Fruit fly (Drosophila melanogaster): ENCODE data around the gene CG12984.

The CG12984 gene

dm6 chr3L:20950520-20951135 lies 40.8 kb upstream of the CG12984 start:
- TF ChIP-seq CG11504 (tag; optimal IDR thresholded peaks at IDR 0.05) = peak; percentile 55
- TF ChIP-seq CG30020 (tag; optimal IDR thresholded peaks at IDR 0.05) = no peak
- TF ChIP-seq Taf1 (GFP tag; IDR thresholded peaks at IDR 0.05) = no peak
- TF ChIP-seq dmrt99B (tag; optimal IDR thresholded peaks at IDR 0.05) = peak; percentile 27
- TF ChIP-seq Dek (tag; optimal IDR thresholded peaks at IDR 0.05) = no peak
- TF ChIP-seq Six4 (GFP tag; optimal IDR thresholded peaks at IDR 0.05) = peak; percentile 2
- peak; percentile 37 for TF ChIP-seq fd96Cb (tag; optimal IDR thresholded peaks at IDR 0.05)
- no peak for TF ChIP-seq CG11723 (GFP tag; optimal IDR thresholded peaks at IDR 0.05)
- TF ChIP-seq gem (tag; optimal IDR thresholded peaks at IDR 0.05) = peak; percentile 64
- peak; percentile 21 for TF ChIP-seq ewg (GFP tag; optimal IDR thresholded peaks at IDR 0.05)
- TF ChIP-seq CrebB (tag; optimal IDR thresholded peaks at IDR 0.05) = no peak
- TF ChIP-seq pnt (GFP tag; optimal IDR thresholded peaks at IDR 0.05) = no peak
- TF ChIP-seq CG4424 (GFP tag; optimal IDR thresholded peaks at IDR 0.05) = peak; percentile 9
- TF ChIP-seq CG2120 (GFP tag; optimal IDR thresholded peaks at IDR 0.05) = no peak
- TF ChIP-seq dan (GFP tag; IDR thresholded peaks at IDR 0.05) = no peak
- TF ChIP-seq CG17802 (tag; optimal IDR thresholded peaks at IDR 0.05) = no peak
- TF ChIP-seq Gsc (GFP tag; IDR thresholded peaks at IDR 0.05) = no peak
- TF ChIP-seq Blimp-1 (GFP tag; optimal IDR thresholded peaks at IDR 0.05) = peak; percentile 36
- TF ChIP-seq lab (GFP tag; optimal IDR thresholded peaks at IDR 0.05) = no peak
- peak; percentile 30 for TF ChIP-seq CG7839 (tag; optimal IDR thresholded peaks at IDR 0.05)
- TF ChIP-seq CG7786 (GFP tag; optimal IDR thresholded peaks at IDR 0.05) = no peak
- no peak for TF ChIP-seq fru (optimal IDR thresholded peaks at IDR 0.05)
- TF ChIP-seq Adf1 (GFP tag; IDR thresholded peaks at IDR 0.05) = peak; percentile 53
- TF ChIP-seq onecut (GFP tag; IDR thresholded peaks at IDR 0.05) = no peak
- TF ChIP-seq CG30431 (GFP tag; optimal IDR thresholded peaks at IDR 0.05) = peak; percentile 12
- peak; percentile 10; the same call in 1 of the 3 replicates for TF ChIP-seq CG17361 (GFP tag; IDR thresholded peaks at IDR 0.05)
- TF ChIP-seq CG6654 (GFP tag; optimal IDR thresholded peaks at IDR 0.05) = peak; percentile 13
- no peak for TF ChIP-seq salm (tag; optimal IDR thresholded peaks at IDR 0.05)
- TF ChIP-seq nom (GFP tag; optimal IDR thresholded peaks at IDR 0.05) = peak; percentile 65
- peak in 1 of 3 experiments; percentile 42 for TF ChIP-seq lola (GFP tag; optimal IDR thresholded peaks at IDR 0.05)
- TF ChIP-seq fu2 (GFP tag; optimal IDR thresholded peaks at IDR 0.05) = no peak
- TF ChIP-seq Lhr (GFP tag; optimal IDR thresholded peaks at IDR 0.05) = no peak
- no peak for TF ChIP-seq CG1603 (tag; optimal IDR thresholded peaks at IDR 0.05)
- TF ChIP-seq CG1529 (GFP tag; optimal IDR thresholded peaks at IDR 0.05) = peak; percentile 16
- no peak for TF ChIP-seq pita (GFP tag; optimal IDR thresholded peaks at IDR 0.05)
- TF ChIP-seq CG4360 (GFP tag; IDR thresholded peaks at IDR 0.05) = no peak
- no peak for TF ChIP-seq CG9876 (GFP tag; optimal IDR thresholded peaks at IDR 0.05)
- no peak for TF ChIP-seq Dp (GFP tag; optimal IDR thresholded peaks at IDR 0.05)
- TF ChIP-seq sqz (GFP tag; optimal IDR thresholded peaks at IDR 0.05) = no peak
- no peak for TF ChIP-seq sc (optimal IDR thresholded peaks at IDR 0.05)
- peak; percentile 61 for TF ChIP-seq sc (GFP tag; optimal IDR thresholded peaks at IDR 0.05)
- no peak for TF ChIP-seq E2f2 (GFP tag; IDR thresholded peaks at IDR 0.05)
- TF ChIP-seq bcd (GFP tag; optimal IDR thresholded peaks at IDR 0.05) = peak; percentile 14
- TF ChIP-seq CG9727 (GFP tag; optimal IDR thresholded peaks at IDR 0.05) = no peak
- peak; percentile 9 for TF ChIP-seq CG2678 (tag; optimal IDR thresholded peaks at IDR 0.05)
- no peak for TF ChIP-seq D (optimal IDR thresholded peaks at IDR 0.05)
- TF ChIP-seq D (GFP tag; optimal IDR thresholded peaks at IDR 0.05) = peak; percentile 51
- peak; percentile 4 for TF ChIP-seq D19A (tag; optimal IDR thresholded peaks at IDR 0.05)
- TF ChIP-seq Sox102F (GFP tag; optimal IDR thresholded peaks at IDR 0.05) = peak; percentile 26
- TF ChIP-seq Asciz (GFP tag; optimal IDR thresholded peaks at IDR 0.05) = peak; percentile 28
